Fruit fly (Drosophila melanogaster): ENCODE data around the gene Syn1.
A peak's percentile ranks its signal among the peaks of the same experiment; 100 is the strongest.

DNA sequence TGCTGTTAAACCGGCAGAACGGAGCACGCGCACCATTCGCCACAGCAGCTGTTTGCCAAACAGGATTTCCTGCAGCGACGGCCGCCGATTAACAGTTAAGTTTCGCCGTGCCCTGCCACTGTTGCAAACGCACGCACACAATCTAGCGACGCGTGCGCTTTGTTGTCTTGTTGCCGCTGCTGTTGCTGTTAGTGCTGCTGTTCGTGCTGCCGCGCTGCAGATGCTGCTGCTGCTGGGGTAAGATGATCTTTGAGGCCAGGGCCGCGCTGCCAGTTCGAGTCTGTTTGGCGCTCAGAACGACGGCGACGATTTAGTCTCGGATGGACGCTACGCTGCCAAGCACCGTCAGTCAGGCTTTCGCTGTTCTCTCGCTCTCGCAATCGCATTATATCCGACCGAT lies 38.2 kb upstream of the Syn1 start, which contains the start of gene eg:
- TF ChIP-seq gl (tag; optimal IDR thresholded peaks at IDR 0.05) = no peak
- peak; percentile 85 for TF ChIP-seq CG13204 (GFP tag; optimal IDR thresholded peaks at IDR 0.05)

Data from whole organism, pupa.